Fruit fly (Drosophila melanogaster): ENCODE data around the gene COX5A.

Gene COX5A

DNA sequence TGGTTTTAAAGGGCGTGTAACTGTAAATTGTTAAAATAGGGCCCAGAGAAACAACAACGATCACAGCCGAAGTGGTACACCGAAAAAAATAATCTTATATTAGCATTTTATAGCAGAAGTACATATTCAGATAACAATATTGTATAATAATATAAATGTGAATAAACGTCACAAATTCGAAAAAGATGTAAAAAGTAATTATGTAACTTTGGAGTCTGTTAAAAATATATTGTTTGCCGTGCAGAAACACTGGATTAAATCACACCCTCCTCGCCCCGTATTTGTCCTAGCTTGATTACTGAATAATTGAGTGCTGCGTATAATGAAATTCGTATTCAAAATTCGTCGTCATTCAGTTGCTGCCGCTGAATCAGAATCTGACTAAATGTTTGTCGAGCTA lies 36.0 kb downstream of the COX5A start (continued):
- TF ChIP-seq sr (GFP tag; IDR thresholded peaks at IDR 0.05) (no peak), cwo (GFP tag; optimal IDR thresholded peaks at IDR 0.05) (peak; percentile 14), scrt (GFP tag; optimal IDR thresholded peaks at IDR 0.05) (no peak), CG12744 (GFP tag; optimal IDR thresholded peaks at IDR 0.05) (no peak), CG10147 (GFP tag; optimal IDR thresholded peaks at IDR 0.05) (peak; percentile 2), sqz (GFP tag; optimal IDR thresholded peaks at IDR 0.05) (no peak), CG18599 (GFP tag; optimal IDR thresholded peaks at IDR 0.05) (peak; percentile 47), D (optimal IDR thresholded peaks at IDR 0.05) (no peak), D (GFP tag; optimal IDR thresholded peaks at IDR 0.05) (no peak), CG9727 (GFP tag; optimal IDR thresholded peaks at IDR 0.05) (peak; percentile 6), CG8944 (GFP tag; optimal IDR thresholded peaks at IDR 0.05) (no peak), Scr (GFP tag; IDR thresholded peaks at IDR 0.05; ENCODE audit: partially characterized antibody) (no peak), CG30020 (tag; optimal IDR thresholded peaks at IDR 0.05) (no peak), lilli (GFP tag; optimal IDR thresholded peaks at IDR 0.05) (no peak), CG11723 (GFP tag; optimal IDR thresholded peaks at IDR 0.05) (no peak), Hey (tag; optimal IDR thresholded peaks at IDR 0.05) (no peak), Lhr (GFP tag; optimal IDR thresholded peaks at IDR 0.05) (no peak), CG30431 (GFP tag; optimal IDR thresholded peaks at IDR 0.05) (no peak), nmo (GFP tag; optimal IDR thresholded peaks at IDR 0.05) (peak; percentile 19), al (GFP tag; IDR thresholded peaks at IDR 0.05) (0 out of 2 replicates have a peak, but pooled peaks have one; percentile 18), CG17802 (tag; optimal IDR thresholded peaks at IDR 0.05) (no peak), B-H2 (GFP tag; optimal IDR thresholded peaks at IDR 0.05) (no peak), CG2202 (tag; optimal IDR thresholded peaks at IDR 0.05) (no peak), Rfx (GFP tag; IDR thresholded peaks at IDR 0.05) (peak; percentile 42; the same call in 1 of the 2 replicates), Aef1 (GFP tag; IDR thresholded peaks at IDR 0.05) (peak; percentile 44; the same call in 2 of the 3 replicates), Usf (GFP tag; optimal IDR thresholded peaks at IDR 0.05) (no peak), CG6765 (GFP tag; optimal IDR thresholded peaks at IDR 0.05) (no peak), Ets65A (GFP tag) (no peak), zfh1 (GFP tag; IDR thresholded peaks at IDR 0.05) (no peak), CG3407 (GFP tag; optimal IDR thresholded peaks at IDR 0.05) (no peak), zfh2 (GFP tag; optimal IDR thresholded peaks at IDR 0.05) (no peak), oc (tag; optimal IDR thresholded peaks at IDR 0.05) (no peak), CG17328 (GFP tag; IDR thresholded peaks at IDR 0.05) (no peak), Mes4 (GFP tag; optimal IDR thresholded peaks at IDR 0.05) (no peak), CG17568 (GFP tag; optimal IDR thresholded peaks at IDR 0.05) (no peak), NFAT (GFP tag; IDR thresholded peaks at IDR 0.05) (no peak), CG4820 (GFP tag; optimal IDR thresholded peaks at IDR 0.05) (peak; percentile 4), Vsx1 (GFP tag; optimal IDR thresholded peaks at IDR 0.05) (peak; percentile 1), Doc2 (GFP tag; IDR thresholded peaks at IDR 0.05) (no peak), CG12299 (tag; optimal IDR thresholded peaks at IDR 0.05) (no peak), dati (GFP tag; IDR thresholded peaks at IDR 0.05) (no peak), CG4328 (GFP tag; optimal IDR thresholded peaks at IDR 0.05) (no peak), Elba2 (GFP tag; optimal IDR thresholded peaks at IDR 0.05) (no peak), Neu2 (GFP tag; optimal IDR thresholded peaks at IDR 0.05; ENCODE audit: borderline replicate concordance) (no peak), pnt (GFP tag; optimal IDR thresholded peaks at IDR 0.05) (no peak), Dip3 (GFP tag; optimal IDR thresholded peaks at IDR 0.05) (no peak), sens (GFP tag) (peak; percentile 42)

All from whole organism, embryonic.